Worm (Caenorhabditis elegans) whole organism, mixed stage, embryonic: ENCODE data around the gene atp-4.

Source experiments
- blmp-1 ChIP-seq: fragments of 150-350 bp; optimal IDR thresholded peaks from 2 replicates; lab custom pipeline; 2014; ENCODE audit warnings: missing biosample characterization, missing genetic modification characterization
- ceh-39 ChIP-seq: fragments of 150-350 bp; optimal IDR thresholded peaks from 2 replicates; lab custom pipeline; 2014; ENCODE audit warnings: missing biosample characterization, missing genetic modification characterization
- ham-2 ChIP-seq: fragments of 200-800 bp; sonication (Bioruptor generic); optimal IDR thresholded peaks from 2 replicates; lab custom pipeline; 2018; ENCODE audit warnings: mild to moderate bottlenecking, missing genetic modification characterization, missing compliant biosample characterization
- lin-13 ChIP-seq: fragments of 150-350 bp; optimal IDR thresholded peaks from 2 replicates; lab custom pipeline; 2014; ENCODE audit warnings: missing biosample characterization, missing genetic modification characterization
- nhr-237 ChIP-seq: fragments of 150-350 bp; optimal IDR thresholded peaks from 2 replicates; lab custom pipeline; 2014; ENCODE audit warnings: missing biosample characterization, missing genetic modification characterization
- nhr-76 ChIP-seq: sonication (generic microtip); optimal IDR thresholded peaks from 2 replicates; lab custom pipeline; 2017; ENCODE audit warnings: missing biosample characterization, missing genetic modification characterization
- pha-4 ChIP-seq: fragments of 150-350 bp; optimal IDR thresholded peaks from 2 replicates; lab custom pipeline; 2018; ENCODE audit warnings: missing biosample characterization, missing genetic modification reagents, missing genetic modification characterization
- sem-2 ChIP-seq: fragments of 200-800 bp; sonication (Bioruptor generic); optimal IDR thresholded peaks from 2 replicates; lab custom pipeline; 2018; ENCODE audit warnings: mild to moderate bottlenecking, missing genetic modification characterization, missing compliant biosample characterization
- snpc-4 ChIP-seq: fragments of 150-350 bp; optimal IDR thresholded peaks from 2 replicates; lab custom pipeline; 2014; ENCODE audit warnings: missing biosample characterization, missing genetic modification characterization
- ztf-11 ChIP-seq: fragments of 150-350 bp; optimal IDR thresholded peaks from 2 replicates; lab custom pipeline; 2014; ENCODE audit warnings: missing biosample characterization, missing genetic modification characterization

DNA sequence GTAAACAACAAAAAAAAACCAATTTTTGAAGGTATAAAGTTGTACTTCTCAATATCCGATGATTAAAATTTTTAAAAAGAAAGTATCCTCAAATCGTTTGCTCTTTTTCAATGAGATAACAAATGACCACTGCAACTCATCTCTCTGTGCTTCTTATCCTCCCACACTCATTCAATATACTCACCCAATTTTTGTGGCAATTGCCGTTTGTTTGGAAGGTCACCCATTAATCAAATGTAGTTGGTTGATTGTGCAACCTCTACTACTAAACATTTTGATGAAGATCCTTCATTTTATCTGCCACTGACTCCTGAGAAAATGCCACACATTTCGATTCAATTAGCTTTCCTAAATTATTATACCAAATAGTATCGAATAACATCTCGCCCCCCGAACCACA, 40.8 kb upstream of the atp-4 start:
- TF ChIP-seq ceh-39 (tag; lab: Kevin White, UChicago) = no peak
- no peak for TF ChIP-seq blmp-1 (tag; lab: Kevin White, UChicago)
- TF ChIP-seq sem-2 (GFP tag; lab: Kevin White, UChicago) = no peak
- no peak for TF ChIP-seq lin-13 (tag; lab: Kevin White, UChicago)
- no peak for TF ChIP-seq pha-4
- no peak for TF ChIP-seq nhr-237 (tag; lab: Kevin White, UChicago)
- no peak for TF ChIP-seq snpc-4
- TF ChIP-seq ztf-11 = no peak
- TF ChIP-seq ham-2 (GFP tag; lab: Kevin White, UChicago) = no peak
- TF ChIP-seq nhr-76 (tag; lab: Kevin White, UChicago) = no peak
